Fruit fly (Drosophila melanogaster): ENCODE measurements around the gene sov.

- TF ChIP-seq Sp1 (GFP tag; optimal IDR thresholded peaks at IDR 0.05) = no peak
- no peak for TF ChIP-seq Hnf4 (GFP tag; optimal IDR thresholded peaks at IDR 0.05)
- TF ChIP-seq GATAd (GFP tag; optimal IDR thresholded peaks at IDR 0.05) = no peak
- no peak for TF ChIP-seq foxo (GFP tag; optimal IDR thresholded peaks at IDR 0.05)
- TF ChIP-seq Myc (optimal IDR thresholded peaks at IDR 0.05) = no peak
- no peak for TF ChIP-seq jim (GFP tag; optimal IDR thresholded peaks at IDR 0.05)
- TF ChIP-seq usp (GFP tag; optimal IDR thresholded peaks at IDR 0.05) = no peak
- no peak for TF ChIP-seq h (GFP tag; optimal IDR thresholded peaks at IDR 0.05)
- TF ChIP-seq CrebA (GFP tag; optimal IDR thresholded peaks at IDR 0.05; ENCODE audit: borderline replicate concordance) = no peak
These were observed 40.0 kb upstream of the sov start for dm6 chrX:6716170-6716569.

Data from whole organism, wandering third instar larva.